Fruit fly (Drosophila melanogaster): Measurements from ENCODE around the gene Hsp60A.

dm6 chrX:11128828-11129227 lies 20.5 kb downstream of the Hsp60A start, which contains the start of gene SrpRalpha:
- TF ChIP-seq fru (GFP tag; optimal IDR thresholded peaks at IDR 0.05) = no peak
- TF ChIP-seq woc (GFP tag; optimal IDR thresholded peaks at IDR 0.05) = no peak
- no peak for TF ChIP-seq usp (GFP tag; optimal IDR thresholded peaks at IDR 0.05)
